Worm (Caenorhabditis elegans) whole organism, L4 larva: ENCODE data around the gene F35A5.2.

Experiments used
- D1046.2 ChIP-seq: fragments of 200-800 bp; sonication (Bioruptor generic); IDR thresholded peaks from 2 replicates; pipeline ENCODE4 v1.3.6; 2022; ENCODE audit warnings: missing genetic modification characterization, missing compliant biosample characterization
- F10B5.3 ChIP-seq: sonication (generic microtip); optimal IDR thresholded peaks from 2 replicates; lab custom pipeline; 2016; ENCODE audit warnings: mild to moderate bottlenecking, missing genetic modification characterization, missing compliant biosample characterization
- F26F4.8 ChIP-seq: fragments of 200-800 bp; sonication (Bioruptor generic); conservative IDR thresholded peaks from 2 replicates; pipeline ENCODE4 v1.3.6; 2022; ENCODE audit warnings: missing genetic modification characterization, missing compliant biosample characterization
- F44E2.7 ChIP-seq: fragments of 200-800 bp; sonication (Bioruptor generic); IDR thresholded peaks from 2 replicates; pipeline ENCODE4 v2.1.2; 2022; ENCODE audit warnings: missing genetic modification characterization, missing compliant biosample characterization
- R02D3.7 ChIP-seq: fragments of 150-350 bp; sonication (generic microtip); optimal IDR thresholded peaks from 3 replicates; lab custom pipeline; 2014; ENCODE audit warnings: missing biosample characterization, missing genetic modification characterization
- T20F7.1 ChIP-seq: fragments of 200-800 bp; sonication (Bioruptor generic); optimal IDR thresholded peaks from 2 replicates; lab custom pipeline; 2018; ENCODE audit warnings: mild to moderate bottlenecking, missing genetic modification characterization, missing compliant biosample characterization
- Y48G9A.11 ChIP-seq: fragments of 200-800 bp; sonication (Bioruptor generic); IDR thresholded peaks from 2 replicates; pipeline ENCODE4 v1.3.6; 2022; ENCODE audit warnings: missing genetic modification reagents, missing genetic modification characterization, missing compliant biosample characterization
- ZK337.2 ChIP-seq: fragments of 200-800 bp; sonication (Bioruptor generic); IDR thresholded peaks from 2 replicates; pipeline ENCODE4 v1.3.6; 2022; ENCODE audit warnings: missing genetic modification reagents, missing genetic modification characterization, missing compliant biosample characterization
- aha-1 ChIP-seq: fragments of 150-350 bp; peaks from one replicate; lab custom pipeline; 2014; ENCODE audit warnings: missing biosample characterization, missing genetic modification characterization
- ama-1 ChIP-seq: fragments of 150-350 bp; optimal IDR thresholded peaks from 2 replicates; lab custom pipeline; 2014; ENCODE audit warnings: inconsistent platforms, mixed read lengths
- ceh-28 ChIP-seq: fragments of 150-350 bp; optimal IDR thresholded peaks from 2 replicates; lab custom pipeline; 2014; ENCODE audit warnings: missing biosample characterization, missing genetic modification reagents, missing genetic modification characterization
- ceh-62 ChIP-seq: sonication (generic microtip); optimal IDR thresholded peaks from 2 replicates; lab custom pipeline; 2017; ENCODE audit warnings: missing biosample characterization, missing genetic modification characterization
- daf-16 ChIP-seq, 3 experiments: sonication (generic microtip); optimal IDR thresholded peaks; 2 replicates each; lab custom pipeline; 2016 to 2017; ENCODE audit warnings: missing genetic modification characterization in 3 of 3, missing genetic modification reagents in 3 of 3, mild to moderate bottlenecking in 2 of 3, missing compliant biosample characterization in 2 of 3, missing biosample characterization in 1 of 3, moderate library complexity in 1 of 3
- daf-8 ChIP-seq: fragments of 200-800 bp; sonication (Bioruptor generic); IDR thresholded peaks from 2 replicates; pipeline ENCODE4 v1.3.6; 2022; ENCODE audit warnings: missing genetic modification characterization, missing compliant biosample characterization
- dmd-8 ChIP-seq: fragments of 200-800 bp; sonication (Bioruptor generic); IDR thresholded peaks from 2 replicates; pipeline ENCODE4 v1.3.6; 2022; ENCODE audit warnings: missing genetic modification characterization, missing compliant biosample characterization
- dve-1 ChIP-seq: sonication (generic microtip); optimal IDR thresholded peaks from 2 replicates; lab custom pipeline; 2017; ENCODE audit warnings: antibody characterized with exemption, mild to moderate bottlenecking, missing genetic modification characterization, missing compliant biosample characterization; ENCODE audit not compliant: insufficient read depth
- egl-43 ChIP-seq: fragments of 200-800 bp; sonication (Bioruptor generic); IDR thresholded peaks from 2 replicates; pipeline ENCODE4 v1.3.6; 2022; ENCODE audit warnings: missing genetic modification reagents, missing genetic modification characterization, missing compliant biosample characterization
- fos-1 ChIP-seq: fragments of 150-350 bp; optimal IDR thresholded peaks from 2 replicates; lab custom pipeline; 2014; ENCODE audit warnings: missing biosample characterization, missing genetic modification characterization
- gei-8 ChIP-seq: fragments of 200-800 bp; sonication (Bioruptor generic); optimal IDR thresholded peaks from 2 replicates; lab custom pipeline; 2018; ENCODE audit warnings: mild to moderate bottlenecking, missing genetic modification characterization, missing compliant biosample characterization
- hlh-30 ChIP-seq: sonication (generic microtip); optimal IDR thresholded peaks from 2 replicates; lab custom pipeline; 2017; ENCODE audit warnings: antibody characterized with exemption, mild to moderate bottlenecking, missing genetic modification characterization, missing compliant biosample characterization; ENCODE audit not compliant: insufficient read depth
- lin-1 ChIP-seq: fragments of 200-800 bp; sonication (Bioruptor generic); IDR thresholded peaks from 2 replicates; pipeline ENCODE4 v1.3.6; 2022; ENCODE audit warnings: missing genetic modification reagents, missing genetic modification characterization, missing compliant biosample characterization
- lin-39 ChIP-seq: fragments of 150-350 bp; optimal IDR thresholded peaks from 2 replicates; lab custom pipeline; 2014; ENCODE audit warnings: missing biosample characterization, missing genetic modification reagents, missing genetic modification characterization
- lir-3 ChIP-seq: sonication (generic microtip); optimal IDR thresholded peaks from 2 replicates; lab custom pipeline; 2016; ENCODE audit warnings: mild to moderate bottlenecking, missing genetic modification characterization, missing compliant biosample characterization
- madf-9 ChIP-seq: fragments of 200-800 bp; sonication (Bioruptor generic); conservative IDR thresholded peaks from 2 replicates; pipeline ENCODE4 v1.3.6; 2022; ENCODE audit warnings: missing genetic modification reagents, missing genetic modification characterization, missing compliant biosample characterization
- mep-1 ChIP-seq: fragments of 150-350 bp; sonication (generic microtip); optimal IDR thresholded peaks from 3 replicates; lab custom pipeline; 2014; ENCODE audit warnings: missing biosample characterization, missing genetic modification characterization
- mxl-3 ChIP-seq: fragments of 200-800 bp; sonication (Bioruptor generic); optimal IDR thresholded peaks from 2 replicates; lab custom pipeline; 2018; ENCODE audit warnings: mild to moderate bottlenecking, missing genetic modification characterization, missing compliant biosample characterization
- nhr-11 ChIP-seq: fragments of 150-350 bp; optimal IDR thresholded peaks from 2 replicates; lab custom pipeline; 2014; ENCODE audit warnings: missing biosample characterization, missing genetic modification characterization
- nhr-28 ChIP-seq: fragments of 150-350 bp; optimal IDR thresholded peaks from 2 replicates; lab custom pipeline; 2014; ENCODE audit warnings: missing biosample characterization, missing genetic modification characterization
- nhr-41 ChIP-seq: fragments of 200-800 bp; sonication (Bioruptor generic); IDR thresholded peaks from 2 replicates; pipeline ENCODE4 v1.3.6; 2022; ENCODE audit warnings: missing genetic modification reagents, missing genetic modification characterization, missing compliant biosample characterization
- nhr-42 ChIP-seq: fragments of 200-800 bp; sonication (Bioruptor generic); IDR thresholded peaks from 2 replicates; pipeline ENCODE4 v1.3.6; 2022; ENCODE audit warnings: missing genetic modification characterization, missing compliant biosample characterization
- nhr-48 ChIP-seq: sonication (generic microtip); optimal IDR thresholded peaks from 2 replicates; lab custom pipeline; 2016; ENCODE audit warnings: mild to moderate bottlenecking, missing genetic modification characterization, missing compliant biosample characterization
- nhr-6 ChIP-seq: fragments of 150-350 bp; optimal IDR thresholded peaks from 2 replicates; lab custom pipeline; 2014; ENCODE audit warnings: missing biosample characterization, missing genetic modification characterization
- nhr-76 ChIP-seq: fragments of 150-350 bp; optimal IDR thresholded peaks from 2 replicates; lab custom pipeline; 2014; ENCODE audit warnings: missing biosample characterization, missing genetic modification characterization
- pqm-1 ChIP-seq: sonication (generic microtip); optimal IDR thresholded peaks from 2 replicates; lab custom pipeline; 2017; ENCODE audit warnings: missing biosample characterization, missing genetic modification characterization
- saeg-2 ChIP-seq: fragments of 200-800 bp; sonication (Bioruptor generic); IDR thresholded peaks from 2 replicates; pipeline ENCODE4 v1.3.6; 2022; ENCODE audit warnings: missing genetic modification reagents, missing genetic modification characterization, missing compliant biosample characterization
- set-16 ChIP-seq: fragments of 200-800 bp; sonication (Bioruptor generic); IDR thresholded peaks from 2 replicates; pipeline ENCODE4 v1.3.6; 2022; ENCODE audit warnings: missing genetic modification reagents, missing genetic modification characterization, missing compliant biosample characterization
- tra-1 ChIP-seq: fragments of 200-800 bp; sonication (Bioruptor generic); IDR thresholded peaks from 2 replicates; pipeline ENCODE4 v1.3.6; 2022; ENCODE audit warnings: missing genetic modification reagents, missing genetic modification characterization, missing compliant biosample characterization
- unc-39 ChIP-seq: sonication (generic microtip); optimal IDR thresholded peaks from 2 replicates; lab custom pipeline; 2017; ENCODE audit warnings: missing biosample characterization, missing genetic modification characterization
- vab-7 ChIP-seq: fragments of 200-800 bp; sonication (Bioruptor generic); IDR thresholded peaks from 2 replicates; pipeline ENCODE4 v1.3.6; 2022; ENCODE audit warnings: missing genetic modification reagents, missing genetic modification characterization, missing compliant biosample characterization
- zfp-3 ChIP-seq: fragments of 200-800 bp; sonication (Bioruptor generic); conservative IDR thresholded peaks from 2 replicates; pipeline ENCODE4 v1.3.6; 2022; ENCODE audit warnings: missing genetic modification reagents, missing genetic modification characterization, missing compliant biosample characterization
- zip-2 ChIP-seq: fragments of 150-350 bp; optimal IDR thresholded peaks from 2 replicates; lab custom pipeline; 2014; ENCODE audit warnings: missing biosample characterization, missing genetic modification characterization
- ztf-7 ChIP-seq: fragments of 150-350 bp; optimal IDR thresholded peaks from 2 replicates; lab custom pipeline; 2014; ENCODE audit warnings: missing biosample characterization, missing genetic modification characterization

F35A5.2 gene

DNA sequence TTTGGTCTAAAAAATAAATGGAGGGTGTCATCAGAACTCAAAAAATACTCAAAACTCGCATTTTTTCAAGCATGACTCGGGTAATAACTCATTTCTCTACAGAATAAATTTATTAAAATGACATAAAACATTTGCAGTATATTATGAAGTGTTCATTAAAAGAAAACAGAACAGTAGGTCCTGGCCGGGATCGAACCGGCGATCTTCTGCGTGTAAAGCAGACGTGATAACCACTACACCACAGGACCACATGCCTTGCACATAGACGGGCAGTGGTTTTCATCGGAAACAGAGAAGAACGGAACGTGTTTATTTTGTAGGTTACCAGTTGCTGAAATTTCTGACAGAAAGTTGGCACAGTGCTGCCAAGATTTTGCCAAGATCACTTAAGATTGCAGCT, 11.5 kb upstream of the F35A5.2 start (continued):
- TF ChIP-seq F26F4.8 (GFP tag; lab: Robert Waterston, UW) (peak; percentile 36; the same call in 1 of the 2 replicates), mxl-3 (GFP tag; lab: Kevin White, UChicago) (no peak), dmd-8 (GFP tag; lab: Robert Waterston, UW) (peak; percentile 78), daf-8 (GFP tag; lab: Robert Waterston, UW) (0 out of 2 replicates have a peak, but pooled peaks have one; percentile 42), nhr-76 (tag; lab: Kevin White, UChicago) (no peak), dve-1 (tag; lab: Kevin White, UChicago) (peak; percentile 72), nhr-28 (tag; lab: Kevin White, UChicago) (no peak), lin-1 (peak; percentile 74; the same call in 1 of the 2 replicates), R02D3.7 (no peak), lir-3 (tag; lab: Kevin White, UChicago) (peak; percentile 50), tra-1 (GFP tag; lab: Robert Waterston, UW) (peak; percentile 75), vab-7 (GFP tag; lab: Robert Waterston, UW) (peak; percentile 81), nhr-41 (no peak), Y48G9A.11 (GFP tag; lab: Robert Waterston, UW) (0 out of 2 replicates have a peak, but pooled peaks have one; percentile 27), nhr-48 (tag; lab: Kevin White, UChicago) (peak; percentile 12), saeg-2 (GFP tag; lab: Robert Waterston, UW) (no peak), gei-8 (GFP tag; lab: Kevin White, UChicago) (peak; percentile 28), fos-1 (tag; lab: Kevin White, UChicago) (no peak), ceh-62 (tag; lab: Kevin White, UChicago) (no peak), nhr-6 (tag; lab: Kevin White, UChicago) (peak; percentile 54), unc-39 (tag; lab: Kevin White, UChicago) (no peak), daf-16 (GFP tag; optimal IDR thresholded peaks at IDR 0.05; lab: Kevin White, UChicago) (peak in 1 of 2 experiments; percentile 22), daf-16 (tag; optimal IDR thresholded peaks at IDR 0.05; lab: Kevin White, UChicago) (peak; percentile 81), F10B5.3 (tag; lab: Kevin White, UChicago) (no peak), mep-1 (tag; lab: Kevin White, UChicago) (peak; percentile 56), ZK337.2 (GFP tag; lab: Robert Waterston, UW) (0 out of 2 replicates have a peak, but pooled peaks have one; percentile 27), madf-9 (GFP tag; lab: Robert Waterston, UW) (0 out of 2 replicates have a peak, but pooled peaks have one; percentile 30), aha-1 (tag; lab: Kevin White, UChicago) (peak; percentile 96), zfp-3 (0 out of 2 replicates have a peak, but pooled peaks have one; percentile 43), D1046.2 (GFP tag; lab: Robert Waterston, UW) (peak; percentile 63; the same call in 1 of the 2 replicates), ama-1 (no peak)

DNA sequence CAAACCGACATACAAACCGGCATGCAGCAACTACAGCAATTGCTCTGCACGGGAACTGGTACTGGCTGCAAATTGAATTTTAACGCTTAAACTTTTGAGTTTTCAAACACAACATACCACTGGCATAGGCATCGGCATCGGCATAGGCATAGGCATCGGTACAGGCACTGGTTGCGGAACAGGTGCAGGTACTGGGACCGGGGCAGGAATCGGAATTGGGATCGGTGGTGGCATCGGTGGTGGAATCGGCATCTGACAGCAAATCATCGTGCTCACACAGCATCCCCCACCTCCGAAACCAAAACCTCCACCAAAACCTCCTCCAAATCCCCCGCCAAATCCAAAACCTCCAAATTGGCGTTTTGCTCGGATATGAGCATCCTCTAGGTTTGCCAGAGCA, 10.8 kb upstream of the F35A5.2 start:
- TF ChIP-seq aha-1 (tag; lab: Kevin White, UChicago), result peak; percentile 29
- no peak for TF ChIP-seq hlh-30 (tag; lab: Kevin White, UChicago)
- TF ChIP-seq nhr-42, result no peak
- peak; percentile 57; the same call in 1 of the 2 replicates for TF ChIP-seq egl-43 (GFP tag; lab: Robert Waterston, UW)
- peak; percentile 65; the same call in 1 of the 2 replicates for TF ChIP-seq set-16 (GFP tag; lab: Robert Waterston, UW)

DNA sequence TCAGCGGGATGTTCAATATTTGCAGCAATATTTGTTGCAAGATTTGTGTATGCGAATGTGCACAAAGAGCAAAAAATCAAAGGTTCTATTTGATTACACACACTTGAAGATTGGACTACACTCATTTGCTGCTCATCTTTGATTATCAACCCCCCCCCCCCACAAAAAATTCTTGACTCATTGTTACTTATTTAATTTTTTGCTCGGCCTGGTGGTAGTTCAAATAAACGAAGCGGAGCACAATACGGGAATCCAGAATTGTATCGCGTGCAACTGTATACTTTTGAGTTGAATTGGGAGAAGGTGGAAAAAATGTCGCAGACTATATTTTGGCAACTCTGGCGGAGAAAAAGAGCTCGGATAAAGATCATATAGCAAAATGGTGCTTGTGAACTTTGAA, 9.3 kb upstream of the F35A5.2 start, which contains the start of gene F35A5.5:
F35A5.5 (minus strand) TSS at position 101 of the 400 bp plus-strand sequence.
- TF ChIP-seq dmd-8 (GFP tag; lab: Robert Waterston, UW) (no peak), ztf-7 (tag; lab: Kevin White, UChicago) (no peak), F44E2.7 (GFP tag; lab: Robert Waterston, UW) (no peak), zip-2 (tag; lab: Kevin White, UChicago) (no peak), lin-39 (no peak), ceh-28 (no peak), vab-7 (GFP tag; lab: Robert Waterston, UW) (no peak), T20F7.1 (GFP tag; lab: Kevin White, UChicago) (no peak), mxl-3 (GFP tag; lab: Kevin White, UChicago) (no peak), nhr-11 (tag; lab: Kevin White, UChicago) (no peak), nhr-6 (tag; lab: Kevin White, UChicago) (no peak), pqm-1 (no peak)
